Fruit fly (Drosophila melanogaster): Measurements from ENCODE around the gene CG45075.
A peak's percentile ranks its signal among the peaks of the same experiment; 100 is the strongest.

Gene CG45075

DNA sequence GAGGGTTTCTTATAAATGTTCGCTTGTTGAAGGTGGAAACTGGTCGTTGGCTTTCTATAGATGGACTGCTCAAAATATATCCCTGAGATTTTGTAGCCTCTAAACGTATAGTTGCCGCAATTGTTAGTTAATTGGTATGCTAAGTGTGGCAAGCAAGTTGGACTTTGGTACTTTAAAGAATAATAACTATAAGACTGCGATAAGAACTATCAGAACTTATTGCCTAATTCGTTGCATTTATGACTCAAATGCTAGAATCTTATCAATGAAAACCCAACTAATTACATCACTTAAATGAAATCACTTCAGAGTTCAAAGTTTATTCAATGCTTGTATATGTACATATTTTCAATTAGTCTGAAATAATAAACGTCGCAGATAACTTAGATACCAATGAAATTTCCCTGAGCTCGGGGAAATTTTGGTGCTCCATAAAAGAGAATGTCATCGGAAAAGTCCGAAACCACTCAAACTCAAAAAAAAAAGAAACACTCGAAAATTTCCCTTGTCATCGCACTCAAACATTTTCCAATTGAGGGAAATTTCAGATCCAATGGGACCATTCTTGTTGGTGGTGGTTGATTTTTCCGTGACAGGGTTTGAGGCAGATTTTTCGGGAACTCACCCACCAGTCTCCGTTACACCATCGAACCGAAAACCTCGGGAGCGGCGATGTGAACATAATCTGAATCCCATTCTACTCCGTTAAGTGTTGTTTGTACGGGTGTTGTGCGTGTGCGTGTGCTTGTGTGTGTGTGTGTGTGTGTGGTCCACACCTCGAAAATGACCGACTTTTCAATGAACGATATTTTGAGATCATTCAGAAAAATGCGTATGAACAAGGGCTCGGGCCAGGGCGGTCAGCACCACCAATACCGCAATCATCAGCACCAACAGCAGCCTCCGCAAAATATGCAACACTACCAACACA lies at the start of gene CG45075 (continued):
- TF ChIP-seq sqz (GFP tag; optimal IDR thresholded peaks at IDR 0.05) (peak; percentile 61), Nf-YB (GFP tag; optimal IDR thresholded peaks at IDR 0.05) (no peak), CG2202 (tag; optimal IDR thresholded peaks at IDR 0.05) (peak; percentile 35), fru (optimal IDR thresholded peaks at IDR 0.05) (no peak), TFAM (GFP tag; optimal IDR thresholded peaks at IDR 0.05) (no peak), CG2678 (tag; optimal IDR thresholded peaks at IDR 0.05) (no peak), Sin3A (optimal IDR thresholded peaks at IDR 0.05) (no peak), sd (tag; optimal IDR thresholded peaks at IDR 0.05) (no peak), CG14441 (GFP tag; IDR thresholded peaks at IDR 0.05) (no peak), CG10979 (tag; optimal IDR thresholded peaks at IDR 0.05) (peak; percentile 26), Sry-β (GFP tag; optimal IDR thresholded peaks at IDR 0.05) (no peak), caup (GFP tag; optimal IDR thresholded peaks at IDR 0.05; ENCODE audit: severe bottlenecking) (no peak), tup (GFP tag; optimal IDR thresholded peaks at IDR 0.05) (no peak), CG8944 (GFP tag; optimal IDR thresholded peaks at IDR 0.05) (no peak), unpg (GFP tag; optimal IDR thresholded peaks at IDR 0.05) (no peak), seq (GFP tag; IDR thresholded peaks at IDR 0.05) (0 out of 2 replicates have a peak, but pooled peaks have one; percentile 25), dpn (GFP tag; optimal IDR thresholded peaks at IDR 0.05) (no peak), Stat92E (GFP tag; optimal IDR thresholded peaks at IDR 0.05) (peak in 1 of 3 experiments; percentile 27), Scr (GFP tag; IDR thresholded peaks at IDR 0.05; ENCODE audit: partially characterized antibody) (peak; percentile 27; the same call in 1 of the 2 replicates), bigmax (GFP tag; optimal IDR thresholded peaks at IDR 0.05) (no peak), CG10366 (GFP tag; IDR thresholded peaks at IDR 0.05) (no peak), CG18599 (GFP tag; optimal IDR thresholded peaks at IDR 0.05) (no peak), Trl (optimal IDR thresholded peaks at IDR 0.05) (no peak), Trl (GFP tag; optimal IDR thresholded peaks at IDR 0.05) (no peak), CG1602 (GFP tag; optimal IDR thresholded peaks at IDR 0.05) (no peak), shn (GFP tag; optimal IDR thresholded peaks at IDR 0.05) (no peak), sens (GFP tag) (peak; percentile 54), Blimp-1 (GFP tag; optimal IDR thresholded peaks at IDR 0.05) (peak; percentile 20), Med (GFP tag) (peak; percentile 11), her (GFP tag; optimal IDR thresholded peaks at IDR 0.05) (peak; percentile 26), Rx (GFP tag; IDR thresholded peaks at IDR 0.05) (no peak), CG6765 (GFP tag; optimal IDR thresholded peaks at IDR 0.05) (peak; percentile 11), z (GFP tag; IDR thresholded peaks at IDR 0.05) (peak; percentile 97), ara (GFP tag; IDR thresholded peaks at IDR 0.05) (peak; percentile 19; the same call in 1 of the 2 replicates), sens-2 (GFP tag; IDR thresholded peaks at IDR 0.05) (peak; percentile 49; the same call in 1 of the 2 replicates), CG14710 (tag; optimal IDR thresholded peaks at IDR 0.05) (peak; percentile 0), kah (GFP tag; optimal IDR thresholded peaks at IDR 0.05) (no peak), bbx (GFP tag; IDR thresholded peaks at IDR 0.05; ENCODE audit: partially characterized antibody) (peak; percentile 27; the same call in 1 of the 2 replicates), CG13894 (tag; optimal IDR thresholded peaks at IDR 0.05) (peak; percentile 79), onecut (GFP tag; IDR thresholded peaks at IDR 0.05) (peak; percentile 31; the same call in 1 of the 2 replicates), CG34422 (GFP tag; IDR thresholded peaks at IDR 0.05) (0 out of 3 replicates have a peak, but pooled peaks have one; percentile 37), vnd (GFP tag; IDR thresholded peaks at IDR 0.05; ENCODE audit: partially characterized antibody) (no peak), gsb-n (tag; optimal IDR thresholded peaks at IDR 0.05) (peak; percentile 36), BEAF-32 (GFP tag; optimal IDR thresholded peaks at IDR 0.05) (no peak), Xbp1 (GFP tag; optimal IDR thresholded peaks at IDR 0.05) (no peak), bsh (GFP tag; optimal IDR thresholded peaks at IDR 0.05) (peak in 1 of 2 experiments; percentile 23), CG15601 (tag; optimal IDR thresholded peaks at IDR 0.05) (peak; percentile 30), CG9797 (GFP tag; optimal IDR thresholded peaks at IDR 0.05) (no peak)

Data from whole organism, embryonic.